Fruit fly (Drosophila melanogaster) whole organism, prepupa: ENCODE measurements around the gene Abcd3.

ENCODE experiments used
- Blimp-1 ChIP-seq: fragments of 200-800 bp; sonication (Bioruptor generic); optimal IDR thresholded peaks from 3 replicates; lab custom pipeline; 2017; ENCODE audit warnings: missing biosample characterization, missing genetic modification characterization, mild to moderate bottlenecking, moderate library complexity, missing genetic modification reagents
- CG10631 ChIP-seq: fragments of 200-800 bp; sonication (Bioruptor generic); optimal IDR thresholded peaks from 2 replicates; lab custom pipeline; 2016; ENCODE audit warnings: missing biosample characterization, missing genetic modification characterization
- CG10669 ChIP-seq: fragments of 200-800 bp; sonication (Bioruptor generic); optimal IDR thresholded peaks from 3 replicates; lab custom pipeline; 2018; ENCODE audit warnings: missing biosample characterization, mild to moderate bottlenecking, missing genetic modification characterization, moderate library complexity
- CG11294 ChIP-seq: fragments of 200-800 bp; sonication (Bioruptor generic); IDR thresholded peaks from 2 replicates; pipeline ENCODE4 v1.3.6; 2022; ENCODE audit warnings: missing biosample characterization, missing genetic modification characterization
- CG11902 ChIP-seq: fragments of 200-800 bp; sonication (Bioruptor generic); optimal IDR thresholded peaks from 3 replicates; lab custom pipeline; 2016; ENCODE audit warnings: missing biosample characterization, missing genetic modification characterization
- CG15336 ChIP-seq: fragments of 200-800 bp; sonication (Bioruptor generic); IDR thresholded peaks from 2 replicates; pipeline ENCODE4 v1.3.6; 2022; ENCODE audit warnings: missing biosample characterization, missing genetic modification characterization
- CG1621 ChIP-seq: fragments of 200-800 bp; sonication (Bioruptor generic); optimal IDR thresholded peaks from 3 replicates; lab custom pipeline; 2018; ENCODE audit warnings: missing biosample characterization, mild to moderate bottlenecking, missing genetic modification characterization
- CG16779 ChIP-seq: fragments of 200-800 bp; sonication (Bioruptor generic); optimal IDR thresholded peaks from 3 replicates; lab custom pipeline; 2017; ENCODE audit warnings: missing biosample characterization, mild to moderate bottlenecking, missing genetic modification characterization
- CG3032 ChIP-seq: fragments of 200-800 bp; optimal IDR thresholded peaks from 2 replicates; lab custom pipeline; 2019; ENCODE audit warnings: missing biosample characterization, mild to moderate bottlenecking, missing genetic modification characterization, moderate library complexity
- CG31627 ChIP-seq: fragments of 200-800 bp; sonication (Bioruptor generic); optimal IDR thresholded peaks from 3 replicates; lab custom pipeline; 2016; ENCODE audit warnings: missing biosample characterization, missing genetic modification characterization
- CG34406 ChIP-seq: fragments of 200-800 bp; sonication (Bioruptor generic); optimal IDR thresholded peaks from 3 replicates; lab custom pipeline; 2016; ENCODE audit warnings: missing biosample characterization, missing genetic modification characterization
- CG6163 ChIP-seq: fragments of 200-800 bp; sonication (Bioruptor generic); IDR thresholded peaks from 3 replicates; pipeline ENCODE4 v1.3.6; 2022; ENCODE audit warnings: missing biosample characterization, missing genetic modification characterization
- CG6276 ChIP-seq: fragments of 200-800 bp; sonication (Bioruptor generic); optimal IDR thresholded peaks from 2 replicates; lab custom pipeline; 2017; ENCODE audit warnings: missing biosample characterization, mild to moderate bottlenecking, missing genetic modification characterization
- CG6792 ChIP-seq: fragments of 200-800 bp; sonication (Bioruptor generic); optimal IDR thresholded peaks from 3 replicates; lab custom pipeline; 2016; ENCODE audit warnings: missing biosample characterization, missing genetic modification characterization
- CG6808 ChIP-seq: fragments of 200-800 bp; sonication (Bioruptor generic); optimal IDR thresholded peaks from 3 replicates; lab custom pipeline; 2017; ENCODE audit warnings: missing biosample characterization, missing genetic modification characterization, mild to moderate bottlenecking, moderate library complexity, missing genetic modification reagents
- CG7368 ChIP-seq: fragments of 200-800 bp; sonication (Bioruptor generic); optimal IDR thresholded peaks from 3 replicates; lab custom pipeline; 2016; ENCODE audit warnings: missing biosample characterization, missing genetic modification characterization
- CG8119 ChIP-seq: fragments of 200-800 bp; sonication (Bioruptor generic); IDR thresholded peaks from 3 replicates; pipeline ENCODE4 v1.3.6; 2022; ENCODE audit warnings: missing biosample characterization, missing genetic modification characterization
- CG8319 ChIP-seq: fragments of 200-800 bp; sonication (Bioruptor generic); optimal IDR thresholded peaks from 3 replicates; lab custom pipeline; 2016; ENCODE audit warnings: missing biosample characterization, missing genetic modification characterization
- Eip75B ChIP-seq: fragments of 200-800 bp; sonication (Bioruptor generic); optimal IDR thresholded peaks from 3 replicates; lab custom pipeline; 2016; ENCODE audit warnings: missing biosample characterization, missing genetic modification characterization
- Eip78C ChIP-seq: fragments of 200-800 bp; sonication (Bioruptor generic); peaks from one replicate; lab custom pipeline; 2016; ENCODE audit warnings: missing biosample characterization, missing genetic modification characterization
- Ets96B ChIP-seq: fragments of 200-800 bp; optimal IDR thresholded peaks from 2 replicates; lab custom pipeline; 2019; ENCODE audit warnings: missing biosample characterization, mild to moderate bottlenecking, missing genetic modification characterization, moderate library complexity
- Gug ChIP-seq: fragments of 200-800 bp; sonication (Bioruptor generic); IDR thresholded peaks from 2 replicates; pipeline ENCODE4 v1.3.6; 2022; ENCODE audit warnings: missing biosample characterization, missing genetic modification characterization
- Hr38 ChIP-seq: sonication (Bioruptor generic); optimal IDR thresholded peaks from 2 replicates; lab custom pipeline; 2016; ENCODE audit warnings: missing biosample characterization, missing genetic modification characterization
- Hr39 ChIP-seq: fragments of 200-800 bp; sonication (Bioruptor generic); optimal IDR thresholded peaks from 2 replicates; lab custom pipeline; 2016; ENCODE audit warnings: missing biosample characterization, missing genetic modification characterization
- Hr4 ChIP-seq: fragments of 200-800 bp; sonication (Bioruptor generic); optimal IDR thresholded peaks from 3 replicates; lab custom pipeline; 2016; ENCODE audit warnings: missing biosample characterization, missing genetic modification characterization
- Met ChIP-seq: fragments of 200-800 bp; sonication (Bioruptor generic); optimal IDR thresholded peaks from 3 replicates; lab custom pipeline; 2016; ENCODE audit warnings: missing biosample characterization, missing genetic modification characterization
- OdsH ChIP-seq: fragments of 200-800 bp; sonication (Bioruptor generic); optimal IDR thresholded peaks from 3 replicates; lab custom pipeline; 2016; ENCODE audit warnings: missing biosample characterization, missing genetic modification characterization
- Sox102F ChIP-seq: fragments of 200-800 bp; sonication (Bioruptor generic); optimal IDR thresholded peaks from 2 replicates; lab custom pipeline; 2016; ENCODE audit warnings: missing biosample characterization, mild to moderate bottlenecking, missing genetic modification characterization
- achi ChIP-seq: fragments of 200-800 bp; sonication (Bioruptor generic); optimal IDR thresholded peaks from 3 replicates; lab custom pipeline; 2016; ENCODE audit warnings: missing biosample characterization, missing genetic modification characterization
- acj6 ChIP-seq: fragments of 200-800 bp; sonication (Bioruptor generic); optimal IDR thresholded peaks from 3 replicates; lab custom pipeline; 2016; ENCODE audit warnings: missing biosample characterization, missing genetic modification characterization
- eg ChIP-seq: fragments of 200-800 bp; sonication (Bioruptor generic); IDR thresholded peaks from 3 replicates; pipeline ENCODE4 v1.3.6; 2022; ENCODE audit warnings: missing biosample characterization, missing genetic modification characterization
- esn ChIP-seq: fragments of 200-800 bp; sonication (Bioruptor generic); optimal IDR thresholded peaks from 2 replicates; lab custom pipeline; 2016; ENCODE audit warnings: missing biosample characterization, mild to moderate bottlenecking, missing genetic modification characterization, moderate library complexity
- fd59A ChIP-seq: fragments of 200-800 bp; sonication (Bioruptor generic); optimal IDR thresholded peaks from 2 replicates; lab custom pipeline; 2017; ENCODE audit warnings: missing biosample characterization, mild to moderate bottlenecking, missing genetic modification characterization, missing genetic modification reagents
- fd85E ChIP-seq: fragments of 200-800 bp; sonication (Bioruptor generic); optimal IDR thresholded peaks from 3 replicates; lab custom pipeline; 2016; ENCODE audit warnings: missing biosample characterization, missing genetic modification characterization
- fkh ChIP-seq: fragments of 200-800 bp; sonication (Bioruptor generic); optimal IDR thresholded peaks from 3 replicates; lab custom pipeline; 2017; ENCODE audit warnings: missing biosample characterization, mild to moderate bottlenecking, missing genetic modification characterization, moderate library complexity
- net ChIP-seq: fragments of 200-800 bp; sonication (Bioruptor generic); optimal IDR thresholded peaks from 3 replicates; lab custom pipeline; 2016; ENCODE audit warnings: missing biosample characterization, missing genetic modification characterization
- pdm3 ChIP-seq: fragments of 200-800 bp; sonication (Bioruptor generic); optimal IDR thresholded peaks from 3 replicates; lab custom pipeline; 2016; ENCODE audit warnings: missing biosample characterization, missing genetic modification characterization
- salr ChIP-seq, 2 experiments: fragments of 200-800 bp; sonication (Bioruptor generic); optimal IDR thresholded peaks; 3 replicates each; lab custom pipeline; 2016 to 2018; ENCODE audit warnings: missing biosample characterization in 2 of 2, missing genetic modification characterization in 2 of 2, mild to moderate bottlenecking in 1 of 2
- spab ChIP-seq: fragments of 200-800 bp; sonication (Bioruptor generic); optimal IDR thresholded peaks from 2 replicates; lab custom pipeline; 2017; ENCODE audit warnings: missing biosample characterization, mild to moderate bottlenecking, missing genetic modification characterization, missing genetic modification reagents
- ss ChIP-seq, 2 experiments: fragments of 200-800 bp; sonication (Bioruptor generic); optimal IDR thresholded peaks; 2 replicates in 1 of 2; 3 replicates in 1 of 2; lab custom pipeline; 2017 to 2018; ENCODE audit warnings: mild to moderate bottlenecking in 2 of 2, missing biosample characterization in 2 of 2, missing genetic modification characterization in 2 of 2, moderate library complexity in 1 of 2
- svp ChIP-seq: fragments of 200-800 bp; sonication (Bioruptor generic); peaks from one replicate; lab custom pipeline; 2016; ENCODE audit warnings: missing biosample characterization, missing genetic modification characterization
- topi ChIP-seq: fragments of 200-800 bp; sonication (Bioruptor generic); optimal IDR thresholded peaks from 3 replicates; lab custom pipeline; 2016; ENCODE audit warnings: missing biosample characterization, missing genetic modification characterization

Abcd3 gene

dm6 chrX:19775055-19775645 is 24.6 kb downstream of the Abcd3 start (continued):
- TF ChIP-seq net (GFP tag; lab: Kevin White, UChicago) = no peak
- TF ChIP-seq Blimp-1 = no peak

dm6 chrX:19781861-19782260 is 31.3 kb downstream of the Abcd3 start:
- TF ChIP-seq CG11902 (GFP tag; lab: Kevin White, UChicago) = no peak
- TF ChIP-seq Gug (GFP tag; lab: Robert Waterston, UW) = no peak
- no peak for TF ChIP-seq Sox102F (GFP tag; lab: Kevin White, UChicago)
- TF ChIP-seq CG11294 (GFP tag; lab: Robert Waterston, UW) = no peak
- no peak for TF ChIP-seq acj6 (GFP tag; lab: Kevin White, UChicago)
- no peak for TF ChIP-seq fd85E
- TF ChIP-seq CG6792 (GFP tag; lab: Kevin White, UChicago) = no peak
- no peak for TF ChIP-seq fd59A
- no peak for TF ChIP-seq OdsH (GFP tag; lab: Kevin White, UChicago)
- TF ChIP-seq Met = no peak
- TF ChIP-seq CG31627 = no peak
- no peak for TF ChIP-seq esn
- no peak for TF ChIP-seq CG15336 (GFP tag; lab: Robert Waterston, UW)
- TF ChIP-seq CG8119 (GFP tag; lab: Robert Waterston, UW) = no peak

dm6 chrX:19782736-19783325 is 32.3 kb downstream of the Abcd3 start:
- TF ChIP-seq Eip78C (peak; percentile 26), CG6163 (GFP tag; lab: Robert Waterston, UW) (peak; percentile 50; the same call in 2 of the 3 replicates), CG6276 (GFP tag; lab: Kevin White, UChicago) (no peak)

dm6 chrX:19783457-19783856 is 32.9 kb downstream of the Abcd3 start, which contains the start of gene zld:
Gene zld, minus strand, starts transcription at chrX:19783548.
- TF ChIP-seq fkh = peak; percentile 71
- peak; percentile 48 for TF ChIP-seq svp (GFP tag; lab: Kevin White, UChicago)
- TF ChIP-seq CG6163 (GFP tag; lab: Robert Waterston, UW) = 0 out of 3 replicates have a peak, but pooled peaks have one; percentile 35
- TF ChIP-seq CG1621 (tag; lab: Kevin White, UChicago) = peak; percentile 17
- no peak for TF ChIP-seq CG16779 (tag; lab: Kevin White, UChicago)
- no peak for TF ChIP-seq net (GFP tag; lab: Kevin White, UChicago)
- peak in 1 of 2 experiments; percentile 41 for TF ChIP-seq ss (GFP tag; optimal IDR thresholded peaks at IDR 0.05; lab: Kevin White, UChicago)
- TF ChIP-seq Eip78C = peak; percentile 27

DNA sequence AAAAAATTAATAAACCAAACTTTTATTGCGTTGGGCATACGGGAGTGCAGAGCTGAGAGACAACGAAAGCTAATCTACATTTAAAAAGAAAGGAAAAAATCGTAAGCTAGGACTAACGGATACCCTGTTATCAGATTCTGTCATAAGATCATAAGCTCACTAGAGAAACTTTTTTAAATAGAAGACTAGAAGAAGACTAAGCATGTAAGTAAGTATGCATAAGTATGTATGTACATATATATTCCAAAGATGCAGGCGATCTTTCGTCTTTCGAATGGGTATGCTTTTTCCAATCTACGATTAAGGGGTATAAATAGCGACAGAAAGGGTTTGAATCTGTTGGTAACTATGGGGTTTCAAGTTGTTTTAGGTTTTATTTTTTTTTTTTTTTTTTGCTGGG is 34.3 kb downstream of the Abcd3 start:
- TF ChIP-seq spab = peak; percentile 23
- TF ChIP-seq CG7368 = no peak
- no peak for TF ChIP-seq CG31627
- TF ChIP-seq Hr38 (GFP tag; lab: Kevin White, UChicago) = no peak
- no peak for TF ChIP-seq CG6792 (GFP tag; lab: Kevin White, UChicago)
- TF ChIP-seq Met = peak; percentile 8
- TF ChIP-seq CG10669 (GFP tag; lab: Kevin White, UChicago) = peak; percentile 33
- TF ChIP-seq CG34406 (GFP tag; lab: Kevin White, UChicago) = peak; percentile 12
- no peak for TF ChIP-seq salr (GFP tag; optimal IDR thresholded peaks at IDR 0.05; lab: Kevin White, UChicago)
- peak; percentile 4 for TF ChIP-seq acj6 (GFP tag; lab: Kevin White, UChicago)
- peak; percentile 18 for TF ChIP-seq pdm3
- TF ChIP-seq achi (GFP tag; lab: Kevin White, UChicago) = peak; percentile 18
- TF ChIP-seq Hr4 = peak; percentile 43
- peak; percentile 25 for TF ChIP-seq OdsH (GFP tag; lab: Kevin White, UChicago)
- TF ChIP-seq CG6276 (GFP tag; lab: Kevin White, UChicago) = no peak
- peak; percentile 6 for TF ChIP-seq CG1621 (tag; lab: Kevin White, UChicago)
- peak; percentile 33 for TF ChIP-seq CG3032 (tag; lab: Kevin White, UChicago)
- no peak for TF ChIP-seq eg (GFP tag; lab: Robert Waterston, UW)
- no peak for TF ChIP-seq CG8319 (GFP tag; lab: Kevin White, UChicago)
- TF ChIP-seq CG10631 (GFP tag; lab: Kevin White, UChicago) = peak; percentile 54
- TF ChIP-seq Gug (GFP tag; lab: Robert Waterston, UW) = no peak
- peak; percentile 80 for TF ChIP-seq Eip78C
- TF ChIP-seq Blimp-1 = no peak
- no peak for TF ChIP-seq Hr39 (GFP tag; lab: Kevin White, UChicago)
- peak; percentile 31 for TF ChIP-seq CG6808 (GFP tag; lab: Kevin White, UChicago)
- peak; percentile 49 for TF ChIP-seq Eip75B (GFP tag; lab: Kevin White, UChicago)
- TF ChIP-seq Ets96B (tag; lab: Kevin White, UChicago) = peak; percentile 47
- TF ChIP-seq fd59A = peak; percentile 24
- TF ChIP-seq topi (GFP tag; lab: Kevin White, UChicago) = peak; percentile 4
